Fruit fly (Drosophila melanogaster) whole organism, embryonic: ENCODE data around the gene Syx5.

Source experiments
- CG9437 ChIP-seq: fragments of 200-800 bp; sonication (Bioruptor generic); optimal IDR thresholded peaks from 2 replicates; lab custom pipeline; 2018; ENCODE audit warnings: missing biosample characterization, mild to moderate bottlenecking, missing genetic modification characterization
- CHES-1-like ChIP-seq: fragments of 200-800 bp; sonication (Bioruptor generic); optimal IDR thresholded peaks from 2 replicates; lab custom pipeline; 2016; ENCODE audit warnings: missing biosample characterization, missing genetic modification characterization
- CkIIα-i1 ChIP-seq: fragments of 200-800 bp; sonication (Bioruptor generic); IDR thresholded peaks from 2 replicates; pipeline ENCODE4 v1.3.6; 2022; ENCODE audit warnings: missing biosample characterization, missing genetic modification characterization
- HHEX ChIP-seq: fragments of 200-800 bp; sonication (Bioruptor generic); optimal IDR thresholded peaks from 3 replicates; lab custom pipeline; 2017; ENCODE audit warnings: missing biosample characterization, mild to moderate bottlenecking, missing genetic modification characterization, missing genetic modification reagents
- crp ChIP-seq, 2 experiments: fragments of 200-800 bp; sonication (Bioruptor generic); optimal IDR thresholded peaks; 2 replicates in 1 of 2; 3 replicates in 1 of 2; lab custom pipeline; 2017; ENCODE audit warnings: missing biosample characterization in 2 of 2, missing genetic modification characterization in 2 of 2, mild to moderate bottlenecking in 1 of 2, moderate library complexity in 1 of 2
- maf-S ChIP-seq: fragments of 200-800 bp; sonication (Bioruptor generic); optimal IDR thresholded peaks from 2 replicates; lab custom pipeline; 2016; ENCODE audit warnings: missing biosample characterization, missing genetic modification characterization
- sim ChIP-seq: fragments of 200-800 bp; sonication (Bioruptor generic); IDR thresholded peaks from 2 replicates; pipeline ENCODE4 v1.3.6; 2022; ENCODE audit warnings: missing biosample characterization, missing genetic modification characterization

DNA sequence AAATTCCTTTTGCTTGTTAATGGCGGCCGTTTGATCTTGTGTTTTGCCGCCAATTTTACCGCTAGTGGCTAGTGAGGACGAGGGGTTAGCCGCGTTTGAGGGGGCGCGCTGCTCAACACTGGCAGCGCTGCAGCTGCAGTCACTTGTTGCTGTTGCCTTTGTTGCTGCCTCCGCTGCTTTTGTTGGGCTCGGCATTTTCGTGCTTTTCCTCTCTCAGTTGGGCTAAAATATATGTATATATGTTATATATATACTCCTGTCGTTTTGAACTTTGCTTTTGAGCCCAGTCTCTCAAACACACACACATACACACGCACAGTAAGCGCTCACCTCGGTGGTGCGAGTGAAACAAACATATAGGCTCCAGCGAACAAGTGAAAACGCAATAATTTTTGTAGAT, 17.7 kb downstream of the Syx5 start:
- TF ChIP-seq CkIIα-i1 (GFP tag; lab: Robert Waterston, UW) (no peak), crp (GFP tag; optimal IDR thresholded peaks at IDR 0.05; lab: Kevin White, UChicago) (no peak), HHEX (GFP tag; lab: Kevin White, UChicago) (no peak), sim (GFP tag; lab: Robert Waterston, UW) (no peak), CHES-1-like (no peak), maf-S (no peak), CG9437 (no peak)
